Worm (Caenorhabditis elegans): ENCODE results near the gene srlf-29.

The srlf-29 gene

ce11 chrII:1663516-1663915 lies 2.6 kb upstream of the srlf-29 start, which contains the start of gene duxl-1 (continued):
- TF ChIP-seq lim-7 (GFP tag; IDR thresholded peaks at IDR 0.05), result no peak
- TF ChIP-seq madf-9 (GFP tag; conservative IDR thresholded peaks at IDR 0.05), result no peak
- no peak for TF ChIP-seq Y48G9A.11 (GFP tag; IDR thresholded peaks at IDR 0.05)
- TF ChIP-seq hlh-11 (tag; optimal IDR thresholded peaks at IDR 0.05), result peak; percentile 65
- TF ChIP-seq ces-1 (GFP tag; optimal IDR thresholded peaks at IDR 0.05), result no peak
- no peak for TF ChIP-seq fos-1 (tag; optimal IDR thresholded peaks at IDR 0.05)
- TF ChIP-seq nhr-102 (tag; optimal IDR thresholded peaks at IDR 0.05), result peak; percentile 11
- no peak for TF ChIP-seq D1046.2 (GFP tag; IDR thresholded peaks at IDR 0.05)
- no peak for TF ChIP-seq nhr-25 (tag; optimal IDR thresholded peaks at IDR 0.05; ENCODE audit: borderline replicate concordance, insufficient read depth)
- TF ChIP-seq egl-27 (tag; optimal IDR thresholded peaks at IDR 0.05), result no peak
- no peak for TF ChIP-seq tra-1 (GFP tag; IDR thresholded peaks at IDR 0.05)
- no peak for TF ChIP-seq ZK546.5 (tag; optimal IDR thresholded peaks at IDR 0.05)
- TF ChIP-seq ztf-11 (tag; optimal IDR thresholded peaks at IDR 0.05), result no peak
- TF ChIP-seq Y75B8A.6 (GFP tag; IDR thresholded peaks at IDR 0.05), result no peak
- peak; percentile 71 for TF ChIP-seq mes-2 (tag; optimal IDR thresholded peaks at IDR 0.05; ENCODE audit: poor library complexity, severe bottlenecking)
- no peak for TF ChIP-seq lir-3 (tag; optimal IDR thresholded peaks at IDR 0.05)
- TF ChIP-seq ctbp-1 (GFP tag; IDR thresholded peaks at IDR 0.05), result no peak
- TF ChIP-seq vab-7 (GFP tag; IDR thresholded peaks at IDR 0.05), result no peak
- TF ChIP-seq mep-1 (tag; optimal IDR thresholded peaks at IDR 0.05), result no peak
- TF ChIP-seq F49E8.2 (tag; optimal IDR thresholded peaks at IDR 0.05; ENCODE audit: borderline replicate concordance), result no peak
- no peak for TF ChIP-seq zip-2 (tag; optimal IDR thresholded peaks at IDR 0.05)
- TF ChIP-seq snpc-4 (tag; optimal IDR thresholded peaks at IDR 0.05), result no peak
- TF ChIP-seq snpc-1.2 (GFP tag; IDR thresholded peaks at IDR 0.05), result no peak
- peak in 1 of 2 experiments; percentile 2 for TF ChIP-seq mdl-1 (tag; optimal IDR thresholded peaks at IDR 0.05)
- no peak for TF ChIP-seq F10B5.3 (tag; optimal IDR thresholded peaks at IDR 0.05)
- peak; percentile 50; the same call in 1 of the 2 replicates for TF ChIP-seq nhr-41 (GFP tag; IDR thresholded peaks at IDR 0.05)
- no peak for TF ChIP-seq ZK337.2 (GFP tag; IDR thresholded peaks at IDR 0.05)
- TF ChIP-seq ceh-62 (tag; optimal IDR thresholded peaks at IDR 0.05), result no peak
- TF ChIP-seq zfp-3 (GFP tag; conservative IDR thresholded peaks at IDR 0.05), result no peak
- TF ChIP-seq zfp-2 (tag; optimal IDR thresholded peaks at IDR 0.05), result no peak
- TF ChIP-seq gei-8 (GFP tag; optimal IDR thresholded peaks at IDR 0.05), result no peak
- no peak for TF ChIP-seq ceh-32 (tag; optimal IDR thresholded peaks at IDR 0.05; ENCODE audit: poor library complexity)
- TF ChIP-seq nhr-6 (tag; optimal IDR thresholded peaks at IDR 0.05), result no peak
- no peak for TF ChIP-seq nhr-10 (tag; optimal IDR thresholded peaks at IDR 0.05)
- no peak for TF ChIP-seq tag-97 (GFP tag; IDR thresholded peaks at IDR 0.05)
- no peak for TF ChIP-seq lsy-2 (tag; optimal IDR thresholded peaks at IDR 0.05)
- TF ChIP-seq nhr-111 (GFP tag; optimal IDR thresholded peaks at IDR 0.05), result no peak
- no peak for TF ChIP-seq lin-29 (GFP tag; IDR thresholded peaks at IDR 0.05)
- no peak for TF ChIP-seq hlh-30 (tag; optimal IDR thresholded peaks at IDR 0.05; ENCODE audit: insufficient read depth)
- TF ChIP-seq Y5F2A.4 (GFP tag; optimal IDR thresholded peaks at IDR 0.05), result no peak
- TF ChIP-seq sdz-12 (GFP tag; optimal IDR thresholded peaks at IDR 0.05), result no peak
- no peak for TF ChIP-seq egl-43 (GFP tag; IDR thresholded peaks at IDR 0.05)
- no peak for TF ChIP-seq F26F4.8 (GFP tag; conservative IDR thresholded peaks at IDR 0.05)
- no peak for TF ChIP-seq nhr-77 (tag; optimal IDR thresholded peaks at IDR 0.05)
- no peak for TF ChIP-seq pha-4 (GFP tag; IDR thresholded peaks at IDR 0.05)
- TF ChIP-seq pha-4 (tag; optimal IDR thresholded peaks at IDR 0.05), result no peak
- TF ChIP-seq ztf-7 (tag; optimal IDR thresholded peaks at IDR 0.05), result no peak
- no peak for TF ChIP-seq jun-1 (tag; optimal IDR thresholded peaks at IDR 0.05)
- no peak for TF ChIP-seq ama-1 (optimal IDR thresholded peaks at IDR 0.05)
- no peak for TF ChIP-seq lin-15B (tag; optimal IDR thresholded peaks at IDR 0.05)
- TF ChIP-seq daf-12 (tag; optimal IDR thresholded peaks at IDR 0.05), result no peak
- TF ChIP-seq lin-39 (tag; optimal IDR thresholded peaks at IDR 0.05), result no peak
- peak; percentile 36 for TF ChIP-seq nhr-28 (tag; optimal IDR thresholded peaks at IDR 0.05)
